Fruit fly (Drosophila melanogaster) whole organism: ENCODE measurements around the gene CG14627.

ENCODE experiments used
- CG8478 ChIP-seq: fragments of >200 bp; optimal IDR thresholded peaks from 2 replicates; lab custom pipeline; 2018; ENCODE audit warnings: inconsistent platforms
- Dll ChIP-seq: fragments of >200 bp; optimal IDR thresholded peaks from 2 replicates; lab custom pipeline; 2017
- usp ChIP-seq: fragments of >200 bp; optimal IDR thresholded peaks from 2 replicates; lab custom pipeline; 2017; ENCODE audit warnings: missing biosample characterization, missing genetic modification characterization, mixed read lengths

DNA sequence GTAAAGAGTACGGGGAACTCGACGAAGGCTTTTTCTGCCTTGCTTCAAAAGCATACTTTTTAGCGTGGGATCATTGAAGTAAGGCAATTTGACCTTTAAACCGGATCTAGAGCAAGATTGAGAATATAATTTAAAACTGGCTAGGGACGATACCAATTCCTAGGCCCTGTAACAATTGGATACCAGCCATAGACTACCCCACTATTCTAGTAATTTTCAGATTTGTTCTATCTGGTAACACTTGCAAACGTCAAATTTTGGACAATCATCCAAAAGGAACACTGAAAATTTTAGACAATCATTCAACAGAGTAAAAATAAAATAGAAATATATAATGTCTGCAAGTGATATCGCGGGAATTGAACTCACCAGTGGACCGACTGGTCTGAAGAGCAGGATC lies 36.1 kb upstream of the CG14627 start, which contains the start of gene CG14628:
- TF ChIP-seq CG8478 (lab: Kevin White, UChicago) = no peak
- TF ChIP-seq Dll (lab: Kevin White, UChicago) = no peak
- no peak for TF ChIP-seq usp (GFP tag; lab: Kevin White, UChicago)
